Fruit fly (Drosophila melanogaster) whole organism, prepupa: Measurements from ENCODE around the gene CG13056.

Experiments used
- CG11294 ChIP-seq: fragments of 200-800 bp; sonication (Bioruptor generic); IDR thresholded peaks from 2 replicates; pipeline ENCODE4 v1.3.6; 2022; ENCODE audit warnings: missing biosample characterization, missing genetic modification characterization
- CG11762 ChIP-seq: fragments of 200-800 bp; sonication (Bioruptor generic); optimal IDR thresholded peaks from 3 replicates; lab custom pipeline; 2016; ENCODE audit warnings: missing biosample characterization, missing genetic modification characterization; ENCODE audit not compliant: insufficient read depth
- CG11902 ChIP-seq: fragments of 200-800 bp; sonication (Bioruptor generic); optimal IDR thresholded peaks from 3 replicates; lab custom pipeline; 2016; ENCODE audit warnings: missing biosample characterization, missing genetic modification characterization
- CG15336 ChIP-seq: fragments of 200-800 bp; sonication (Bioruptor generic); IDR thresholded peaks from 2 replicates; pipeline ENCODE4 v1.3.6; 2022; ENCODE audit warnings: missing biosample characterization, missing genetic modification characterization
- CG1621 ChIP-seq: fragments of 200-800 bp; sonication (Bioruptor generic); optimal IDR thresholded peaks from 3 replicates; lab custom pipeline; 2018; ENCODE audit warnings: missing biosample characterization, mild to moderate bottlenecking, missing genetic modification characterization
- CG16779 ChIP-seq: fragments of 200-800 bp; sonication (Bioruptor generic); optimal IDR thresholded peaks from 3 replicates; lab custom pipeline; 2017; ENCODE audit warnings: missing biosample characterization, mild to moderate bottlenecking, missing genetic modification characterization
- CG34406 ChIP-seq: fragments of 200-800 bp; sonication (Bioruptor generic); optimal IDR thresholded peaks from 3 replicates; lab custom pipeline; 2016; ENCODE audit warnings: missing biosample characterization, missing genetic modification characterization
- CG3919 ChIP-seq: fragments of 200-800 bp; sonication (Bioruptor generic); optimal IDR thresholded peaks from 3 replicates; lab custom pipeline; 2016; ENCODE audit warnings: missing biosample characterization, missing genetic modification characterization
- CG4318 ChIP-seq: fragments of 200-800 bp; sonication (Bioruptor generic); optimal IDR thresholded peaks from 3 replicates; lab custom pipeline; 2017; ENCODE audit warnings: missing biosample characterization, mild to moderate bottlenecking, missing genetic modification characterization
- CG6163 ChIP-seq: fragments of 200-800 bp; sonication (Bioruptor generic); IDR thresholded peaks from 3 replicates; pipeline ENCODE4 v1.3.6; 2022; ENCODE audit warnings: missing biosample characterization, missing genetic modification characterization
- CG6276 ChIP-seq: fragments of 200-800 bp; sonication (Bioruptor generic); optimal IDR thresholded peaks from 2 replicates; lab custom pipeline; 2017; ENCODE audit warnings: missing biosample characterization, mild to moderate bottlenecking, missing genetic modification characterization
- CG6854 ChIP-seq: fragments of 200-800 bp; sonication (Bioruptor generic); optimal IDR thresholded peaks from 2 replicates; lab custom pipeline; 2017; ENCODE audit warnings: missing biosample characterization, mild to moderate bottlenecking, missing genetic modification characterization
- CG8319 ChIP-seq: fragments of 200-800 bp; sonication (Bioruptor generic); optimal IDR thresholded peaks from 3 replicates; lab custom pipeline; 2016; ENCODE audit warnings: missing biosample characterization, missing genetic modification characterization
- CG8632 ChIP-seq: fragments of 200-800 bp; sonication (Bioruptor generic); optimal IDR thresholded peaks from 3 replicates; lab custom pipeline; 2016; ENCODE audit warnings: missing biosample characterization, missing genetic modification characterization
- Eip75B ChIP-seq: fragments of 200-800 bp; sonication (Bioruptor generic); optimal IDR thresholded peaks from 3 replicates; lab custom pipeline; 2016; ENCODE audit warnings: missing biosample characterization, missing genetic modification characterization
- Eip78C ChIP-seq: fragments of 200-800 bp; sonication (Bioruptor generic); peaks from one replicate; lab custom pipeline; 2016; ENCODE audit warnings: missing biosample characterization, missing genetic modification characterization
- Eip93F ChIP-seq: fragments of 200-800 bp; sonication (Bioruptor generic); optimal IDR thresholded peaks from 2 replicates; lab custom pipeline; 2016; ENCODE audit warnings: missing biosample characterization, mild to moderate bottlenecking, missing genetic modification characterization
- Gug ChIP-seq: fragments of 200-800 bp; sonication (Bioruptor generic); IDR thresholded peaks from 2 replicates; pipeline ENCODE4 v1.3.6; 2022; ENCODE audit warnings: missing biosample characterization, missing genetic modification characterization
- Hr38 ChIP-seq: sonication (Bioruptor generic); optimal IDR thresholded peaks from 2 replicates; lab custom pipeline; 2016; ENCODE audit warnings: missing biosample characterization, missing genetic modification characterization
- Hr4 ChIP-seq: fragments of 200-800 bp; sonication (Bioruptor generic); optimal IDR thresholded peaks from 3 replicates; lab custom pipeline; 2016; ENCODE audit warnings: missing biosample characterization, missing genetic modification characterization
- Lpt ChIP-seq: fragments of 200-800 bp; sonication (Bioruptor generic); optimal IDR thresholded peaks from 3 replicates; lab custom pipeline; 2016; ENCODE audit warnings: missing biosample characterization, missing genetic modification characterization
- Met ChIP-seq: fragments of 200-800 bp; sonication (Bioruptor generic); optimal IDR thresholded peaks from 3 replicates; lab custom pipeline; 2016; ENCODE audit warnings: missing biosample characterization, missing genetic modification characterization
- Sox14 ChIP-seq: fragments of 200-800 bp; sonication (Bioruptor generic); optimal IDR thresholded peaks from 3 replicates; lab custom pipeline; 2016; ENCODE audit warnings: missing biosample characterization, missing genetic modification characterization
- achi ChIP-seq: fragments of 200-800 bp; sonication (Bioruptor generic); optimal IDR thresholded peaks from 3 replicates; lab custom pipeline; 2016; ENCODE audit warnings: missing biosample characterization, missing genetic modification characterization
- acj6 ChIP-seq: fragments of 200-800 bp; sonication (Bioruptor generic); optimal IDR thresholded peaks from 3 replicates; lab custom pipeline; 2016; ENCODE audit warnings: missing biosample characterization, missing genetic modification characterization
- cyc ChIP-seq: fragments of 200-800 bp; sonication (Bioruptor generic); optimal IDR thresholded peaks from 3 replicates; lab custom pipeline; 2016; ENCODE audit warnings: missing biosample characterization, missing genetic modification characterization
- dac ChIP-seq: fragments of 200-800 bp; sonication (Bioruptor generic); optimal IDR thresholded peaks from 2 replicates; lab custom pipeline; 2017; ENCODE audit warnings: missing biosample characterization, mild to moderate bottlenecking, missing genetic modification characterization
- eg ChIP-seq: fragments of 200-800 bp; sonication (Bioruptor generic); IDR thresholded peaks from 3 replicates; pipeline ENCODE4 v1.3.6; 2022; ENCODE audit warnings: missing biosample characterization, missing genetic modification characterization
- fkh ChIP-seq: fragments of 200-800 bp; sonication (Bioruptor generic); optimal IDR thresholded peaks from 3 replicates; lab custom pipeline; 2017; ENCODE audit warnings: missing biosample characterization, mild to moderate bottlenecking, missing genetic modification characterization, moderate library complexity
- lz ChIP-seq: fragments of 200-800 bp; sonication (Bioruptor generic); optimal IDR thresholded peaks from 3 replicates; lab custom pipeline; 2016; ENCODE audit warnings: missing biosample characterization, missing genetic modification characterization
- pdm3 ChIP-seq: fragments of 200-800 bp; sonication (Bioruptor generic); optimal IDR thresholded peaks from 3 replicates; lab custom pipeline; 2016; ENCODE audit warnings: missing biosample characterization, missing genetic modification characterization
- spab ChIP-seq: fragments of 200-800 bp; sonication (Bioruptor generic); optimal IDR thresholded peaks from 2 replicates; lab custom pipeline; 2017; ENCODE audit warnings: missing biosample characterization, mild to moderate bottlenecking, missing genetic modification characterization, missing genetic modification reagents
- ss ChIP-seq, 2 experiments: fragments of 200-800 bp; sonication (Bioruptor generic); optimal IDR thresholded peaks; 2 replicates in 1 of 2; 3 replicates in 1 of 2; lab custom pipeline; 2017 to 2018; ENCODE audit warnings: mild to moderate bottlenecking in 2 of 2, missing biosample characterization in 2 of 2, missing genetic modification characterization in 2 of 2, moderate library complexity in 1 of 2
- svp ChIP-seq: fragments of 200-800 bp; sonication (Bioruptor generic); peaks from one replicate; lab custom pipeline; 2016; ENCODE audit warnings: missing biosample characterization, missing genetic modification characterization

CG13056 gene

dm6 chr3L:16289067-16289466 is 44.0 kb upstream of the CG13056 start (continued):
- TF ChIP-seq Hr4, result peak; percentile 18
- no peak for TF ChIP-seq lz
- TF ChIP-seq CG11294 (GFP tag; lab: Robert Waterston, UW), result no peak
- TF ChIP-seq CG11762 (GFP tag; lab: Kevin White, UChicago), result peak; percentile 15
- TF ChIP-seq Eip75B (GFP tag; lab: Kevin White, UChicago), result no peak
- TF ChIP-seq CG6854, result no peak
- TF ChIP-seq Gug (GFP tag; lab: Robert Waterston, UW), result no peak
- TF ChIP-seq CG8632 (GFP tag; lab: Kevin White, UChicago), result no peak
- TF ChIP-seq CG11902, result no peak

dm6 chr3L:16290850-16291249 is 42.3 kb upstream of the CG13056 start, which contains the start of gene CG13045:
Gene CG13045 (minus strand): TSS chr3L:16290950.
- TF ChIP-seq svp (GFP tag; lab: Kevin White, UChicago) (no peak), Lpt (no peak), achi (GFP tag; lab: Kevin White, UChicago) (no peak), acj6 (GFP tag; lab: Kevin White, UChicago) (no peak)

dm6 chr3L:16291678-16292077 is 41.4 kb upstream of the CG13056 start:
- TF ChIP-seq CG3919 (GFP tag; lab: Kevin White, UChicago) (peak; percentile 22), CG6163 (GFP tag; lab: Robert Waterston, UW) (0 out of 3 replicates have a peak, but pooled peaks have one; percentile 30), Eip93F (GFP tag; lab: Kevin White, UChicago) (no peak), CG11762 (GFP tag; lab: Kevin White, UChicago) (no peak)
- TF ChIP-seq, all 60 proteins: peak for 2

DNA sequence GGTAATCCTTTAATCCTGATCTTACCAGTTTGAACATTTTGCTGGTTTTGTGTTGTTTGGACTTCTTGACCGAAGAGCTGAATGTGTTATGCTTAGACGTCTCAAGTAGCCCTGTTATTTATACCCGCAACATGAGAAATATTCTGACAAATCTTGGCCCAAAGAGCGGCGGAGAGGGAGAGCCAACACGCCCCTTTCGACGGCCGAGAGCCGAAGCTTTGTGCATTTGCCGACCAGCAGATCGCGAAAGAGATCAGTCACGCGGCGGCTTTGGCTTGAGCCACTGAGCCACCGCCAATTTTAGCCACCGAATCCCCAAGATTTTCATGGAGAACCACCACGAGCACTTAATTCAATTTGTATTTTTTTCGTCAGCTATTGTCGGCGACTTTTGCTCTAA is 37.7 kb upstream of the CG13056 start, which contains the start of gene CG4962:
Gene CG4962 (minus strand): TSS at position 101 of the 400 bp plus-strand sequence.
- TF ChIP-seq acj6 (GFP tag; lab: Kevin White, UChicago) (no peak), CG11902 (no peak), ss (GFP tag; optimal IDR thresholded peaks at IDR 0.05; lab: Kevin White, UChicago) (no peak), CG11294 (GFP tag; lab: Robert Waterston, UW) (no peak), Eip93F (GFP tag; lab: Kevin White, UChicago) (no peak), Gug (GFP tag; lab: Robert Waterston, UW) (no peak), cyc (GFP tag; lab: Kevin White, UChicago) (no peak), CG6276 (GFP tag; lab: Kevin White, UChicago) (no peak), CG15336 (GFP tag; lab: Robert Waterston, UW) (no peak), Hr4 (no peak), dac (GFP tag; lab: Kevin White, UChicago) (no peak), CG1621 (tag; lab: Kevin White, UChicago) (no peak), Eip78C (no peak), Hr38 (GFP tag; lab: Kevin White, UChicago) (no peak)

DNA sequence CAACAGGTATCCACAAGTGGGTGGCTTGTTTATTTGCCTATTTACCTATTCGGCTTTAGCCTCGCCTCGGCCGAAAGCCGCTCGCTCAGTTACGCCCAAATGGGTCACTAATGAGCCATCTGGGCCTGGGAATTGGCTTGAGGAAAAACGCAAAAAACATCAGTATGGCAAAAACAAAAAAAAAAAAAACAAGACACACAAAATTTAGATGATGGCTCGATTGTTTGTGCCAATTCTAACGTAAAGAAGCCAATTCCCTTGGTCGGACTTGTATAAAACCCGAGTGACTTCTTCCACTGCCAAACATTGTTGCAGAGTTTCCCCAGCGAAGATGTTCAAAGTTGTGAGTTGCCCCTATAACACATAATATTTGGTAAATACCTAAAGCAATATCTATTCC is 32.0 kb upstream of the CG13056 start, which contains the start of gene CG4982:
Gene CG4982 (plus strand): TSS at position 301 of the 400 bp plus-strand sequence.
- TF ChIP-seq CG34406 (GFP tag; lab: Kevin White, UChicago) (no peak), CG8319 (GFP tag; lab: Kevin White, UChicago) (no peak), pdm3 (GFP tag; lab: Kevin White, UChicago) (no peak), CG11294 (GFP tag; lab: Robert Waterston, UW) (no peak), ss (GFP tag; optimal IDR thresholded peaks at IDR 0.05; lab: Kevin White, UChicago) (no peak), dac (GFP tag; lab: Kevin White, UChicago) (no peak), eg (GFP tag; lab: Robert Waterston, UW) (no peak), CG6276 (GFP tag; lab: Kevin White, UChicago) (no peak), achi (GFP tag; lab: Kevin White, UChicago) (no peak), fkh (GFP tag; lab: Kevin White, UChicago) (no peak), Met (no peak), svp (GFP tag; lab: Kevin White, UChicago) (no peak), spab (GFP tag; lab: Kevin White, UChicago) (no peak), Gug (GFP tag; lab: Robert Waterston, UW) (no peak), Hr38 (GFP tag; lab: Kevin White, UChicago) (no peak), CG4318 (GFP tag; lab: Kevin White, UChicago) (no peak), Sox14 (GFP tag; lab: Kevin White, UChicago) (no peak), CG16779 (no peak)
- TF ChIP-seq, all 60 proteins: peak for 0
